Fruit fly (Drosophila melanogaster) whole organism, embryonic: Measurements from ENCODE around the gene ocn.

ENCODE experiments used
- Adf1 ChIP-seq: fragments of 200-800 bp; sonication (Bioruptor generic); IDR thresholded peaks from 2 replicates; pipeline ENCODE4 v1.3.6; 2022; ENCODE audit warnings: missing biosample characterization, missing genetic modification characterization
- Atf-2 ChIP-seq: fragments of 200-800 bp; sonication (Bioruptor generic); optimal IDR thresholded peaks from 2 replicates; lab custom pipeline; 2016; ENCODE audit warnings: missing biosample characterization, missing genetic modification characterization
- B-H2 ChIP-seq: fragments of 200-800 bp; sonication (Bioruptor generic); optimal IDR thresholded peaks from 2 replicates; lab custom pipeline; 2018; ENCODE audit warnings: missing biosample characterization, mild to moderate bottlenecking, missing genetic modification characterization
- C15 ChIP-seq: fragments of 200-800 bp; sonication (Bioruptor generic); IDR thresholded peaks from 3 replicates; pipeline ENCODE4 v1.3.6; 2022; ENCODE audit warnings: missing biosample characterization, missing genetic modification characterization
- CG10267 ChIP-seq: fragments of 200-800 bp; sonication (Bioruptor generic); optimal IDR thresholded peaks from 2 replicates; lab custom pipeline; 2018; ENCODE audit warnings: missing biosample characterization, mild to moderate bottlenecking, missing genetic modification characterization, moderate library complexity
- CG11456 ChIP-seq: fragments of 200-800 bp; sonication (Bioruptor generic); IDR thresholded peaks from 3 replicates; pipeline ENCODE4 v1.3.6; 2022; ENCODE audit warnings: missing biosample characterization, missing genetic modification characterization
- CG12659 ChIP-seq: fragments of 200-800 bp; sonication (Bioruptor generic); optimal IDR thresholded peaks from 3 replicates; lab custom pipeline; 2017; ENCODE audit warnings: mild to moderate bottlenecking, missing biosample characterization, missing genetic modification reagents, missing genetic modification characterization
- CG15073 ChIP-seq: fragments of 200-800 bp; sonication (Bioruptor generic); optimal IDR thresholded peaks from 2 replicates; lab custom pipeline; 2016; ENCODE audit warnings: missing biosample characterization, missing genetic modification characterization
- CG17359 ChIP-seq: fragments of 200-800 bp; sonication (Bioruptor generic); optimal IDR thresholded peaks from 3 replicates; lab custom pipeline; 2018; ENCODE audit warnings: missing biosample characterization, mild to moderate bottlenecking, missing genetic modification characterization, moderate library complexity
- CG30431 ChIP-seq: fragments of 200-800 bp; sonication (Bioruptor generic); optimal IDR thresholded peaks from 2 replicates; lab custom pipeline; 2017; ENCODE audit warnings: missing biosample characterization, missing genetic modification characterization
- CG5245 ChIP-seq: fragments of 200-800 bp; sonication (Bioruptor generic); optimal IDR thresholded peaks from 3 replicates; lab custom pipeline; 2016; ENCODE audit warnings: missing biosample characterization, missing genetic modification characterization
- CG7928 ChIP-seq: fragments of 200-800 bp; sonication (Bioruptor generic); optimal IDR thresholded peaks from 2 replicates; lab custom pipeline; 2017; ENCODE audit warnings: missing biosample characterization, mild to moderate bottlenecking, missing genetic modification characterization
- CG7963 ChIP-seq: fragments of 200-800 bp; sonication (Bioruptor generic); IDR thresholded peaks from 3 replicates; pipeline ENCODE4 v1.3.6; 2022; ENCODE audit warnings: missing biosample characterization, missing genetic modification characterization; ENCODE audit not compliant: partially characterized antibody
- CG8290 ChIP-seq, 3 experiments: fragments of 200-800 bp; sonication (Bioruptor generic); optimal IDR thresholded peaks; 2 replicates each; lab custom pipeline; 2016 to 2019; ENCODE audit warnings: missing biosample characterization in 3 of 3, missing genetic modification characterization in 3 of 3, mild to moderate bottlenecking in 2 of 3, moderate library complexity in 1 of 3
- CG8944 ChIP-seq: fragments of 200-800 bp; sonication (Bioruptor generic); optimal IDR thresholded peaks from 3 replicates; lab custom pipeline; 2016; ENCODE audit warnings: missing biosample characterization, missing genetic modification characterization
- Camta ChIP-seq: fragments of 200-800 bp; sonication (Bioruptor generic); optimal IDR thresholded peaks from 2 replicates; lab custom pipeline; 2016; ENCODE audit warnings: missing biosample characterization, missing genetic modification characterization
- Ets65A ChIP-seq: fragments of 200-800 bp; sonication (Bioruptor generic); peaks from one replicate; lab custom pipeline; 2016; ENCODE audit warnings: missing biosample characterization, missing genetic modification characterization
- HmgZ ChIP-seq: fragments of 200-800 bp; sonication (Bioruptor generic); optimal IDR thresholded peaks from 2 replicates; lab custom pipeline; 2018; ENCODE audit warnings: missing biosample characterization, mild to moderate bottlenecking, missing genetic modification characterization
- Kr ChIP-seq: fragments of 200-800 bp; sonication (Bioruptor generic); optimal IDR thresholded peaks from 2 replicates; lab custom pipeline; 2017; ENCODE audit warnings: missing biosample characterization, mild to moderate bottlenecking, missing genetic modification characterization
- Lhr ChIP-seq: fragments of 200-800 bp; sonication (Bioruptor generic); optimal IDR thresholded peaks from 3 replicates; lab custom pipeline; 2017; ENCODE audit warnings: mild to moderate bottlenecking, missing biosample characterization, missing genetic modification reagents, missing genetic modification characterization
- MBD-R2 ChIP-seq: fragments of 200-800 bp; sonication (Bioruptor generic); IDR thresholded peaks from 2 replicates; pipeline ENCODE4 v1.3.6; 2022; ENCODE audit warnings: missing biosample characterization, missing genetic modification characterization
- Med ChIP-seq: fragments of 200-800 bp; sonication (Bioruptor generic); peaks from one replicate; lab custom pipeline; 2016; ENCODE audit warnings: missing biosample characterization, missing genetic modification characterization, mild to moderate bottlenecking, inconsistent platforms, moderate library complexity
- Tbp ChIP-seq: fragments of >200 bp; optimal IDR thresholded peaks from 2 replicates; lab custom pipeline; 2018; ENCODE audit warnings: missing biosample characterization, missing genetic modification characterization
- Xbp1 ChIP-seq: fragments of 200-800 bp; sonication (Bioruptor generic); optimal IDR thresholded peaks from 3 replicates; lab custom pipeline; 2016; ENCODE audit warnings: missing biosample characterization, mild to moderate bottlenecking, missing genetic modification characterization
- ac ChIP-seq: fragments of 200-800 bp; sonication (Bioruptor generic); optimal IDR thresholded peaks from 3 replicates; lab custom pipeline; 2017; ENCODE audit warnings: missing biosample characterization, mild to moderate bottlenecking, missing genetic modification characterization
- bcd ChIP-seq: fragments of 200-800 bp; sonication (Bioruptor generic); optimal IDR thresholded peaks from 2 replicates; lab custom pipeline; 2017; ENCODE audit warnings: missing biosample characterization, mild to moderate bottlenecking, missing genetic modification characterization
- br ChIP-seq: fragments of >200 bp; optimal IDR thresholded peaks from 2 replicates; lab custom pipeline; 2017
- cato ChIP-seq: fragments of 200-800 bp; sonication (Bioruptor generic); optimal IDR thresholded peaks from 2 replicates; lab custom pipeline; 2016; ENCODE audit warnings: missing biosample characterization, missing genetic modification characterization, borderline replicate concordance
- crc ChIP-seq: fragments of 200-800 bp; sonication (Bioruptor generic); optimal IDR thresholded peaks from 2 replicates; lab custom pipeline; 2016; ENCODE audit warnings: missing biosample characterization, missing genetic modification characterization
- dpn ChIP-seq, 2 experiments: fragments of 200-800 bp; sonication (Bioruptor generic); optimal IDR thresholded peaks; 3 replicates each; lab custom pipeline; 2016; ENCODE audit warnings: missing biosample characterization in 2 of 2, missing genetic modification characterization in 2 of 2
- dysf ChIP-seq: fragments of 200-800 bp; sonication (Bioruptor generic); IDR thresholded peaks from 3 replicates; pipeline ENCODE4 v1.3.6; 2022; ENCODE audit warnings: missing biosample characterization, missing genetic modification characterization
- fd96Cb ChIP-seq: fragments of 200-800 bp; sonication (Bioruptor generic); optimal IDR thresholded peaks from 2 replicates; lab custom pipeline; 2018; ENCODE audit warnings: missing biosample characterization, mild to moderate bottlenecking, missing genetic modification characterization, moderate library complexity
- gcm2 ChIP-seq: fragments of 200-800 bp; sonication (Bioruptor generic); optimal IDR thresholded peaks from 2 replicates; lab custom pipeline; 2016; ENCODE audit warnings: missing biosample characterization, missing genetic modification characterization
- grau ChIP-seq: fragments of 200-800 bp; optimal IDR thresholded peaks from 3 replicates; lab custom pipeline; 2019; ENCODE audit warnings: missing biosample characterization, mild to moderate bottlenecking, missing genetic modification characterization, moderate library complexity
- gsb-n ChIP-seq: fragments of 200-800 bp; sonication (Bioruptor generic); optimal IDR thresholded peaks from 3 replicates; lab custom pipeline; 2018; ENCODE audit warnings: missing biosample characterization, mild to moderate bottlenecking, missing genetic modification characterization
- hbn ChIP-seq: fragments of 200-800 bp; sonication (Bioruptor generic); IDR thresholded peaks from 2 replicates; pipeline ENCODE4 v1.3.6; 2022; ENCODE audit warnings: missing biosample characterization, missing genetic modification characterization; ENCODE audit not compliant: partially characterized antibody
- hkb ChIP-seq, 2 experiments: fragments of 200-800 bp in 1 of 2; fragments of >200 bp in 1 of 2; sonication (Bioruptor generic) in 1 of 2; IDR thresholded peaks in 1 of 2; optimal IDR thresholded peaks in 1 of 2; 2 replicates each; pipeline versions ENCODE4 v1.3.6 to Lab custom; 2017 to 2022; ENCODE audit warnings: missing biosample characterization in 1 of 2, missing genetic modification characterization in 1 of 2
- knrl ChIP-seq: fragments of 200-800 bp; sonication (Bioruptor generic); IDR thresholded peaks from 3 replicates; pipeline ENCODE4 v1.3.6; 2022; ENCODE audit warnings: missing biosample characterization, missing genetic modification characterization; ENCODE audit not compliant: partially characterized antibody
- nmo ChIP-seq: fragments of 200-800 bp; sonication (Bioruptor generic); optimal IDR thresholded peaks from 2 replicates; lab custom pipeline; 2018; ENCODE audit warnings: missing biosample characterization, mild to moderate bottlenecking, missing genetic modification characterization, moderate library complexity
- p53 ChIP-seq: fragments of 200-800 bp; sonication (Bioruptor generic); optimal IDR thresholded peaks from 2 replicates; lab custom pipeline; 2016; ENCODE audit warnings: missing biosample characterization, missing genetic modification characterization
- pan ChIP-seq, 4 experiments: fragments of >200 bp in 3 of 4; fragments of 200-800 bp in 1 of 4; sonication (Bioruptor generic) in 1 of 4; optimal IDR thresholded peaks in 3 of 4; IDR thresholded peaks in 1 of 4; 2 replicates each; pipeline versions ENCODE4 v1.3.6 to Lab custom; 2017 to 2022; ENCODE audit warnings: missing biosample characterization in 2 of 4, missing genetic modification characterization in 2 of 4, mixed read lengths in 1 of 4
- phol ChIP-seq: fragments of 200-800 bp; sonication (Bioruptor generic); optimal IDR thresholded peaks from 3 replicates; lab custom pipeline; 2018; ENCODE audit warnings: missing biosample characterization, mild to moderate bottlenecking, missing genetic modification characterization, moderate library complexity
- prd ChIP-seq, 3 experiments: fragments of >200 bp in 2 of 3; fragments of 200-800 bp in 1 of 3; sonication (Bioruptor generic) in 1 of 3; optimal IDR thresholded peaks in 2 of 3; IDR thresholded peaks in 1 of 3; 2 replicates in 2 of 3; 3 replicates in 1 of 3; pipeline versions ENCODE4 v1.3.6 to Lab custom; 2017 to 2022; ENCODE audit warnings: missing biosample characterization in 1 of 3, missing genetic modification characterization in 1 of 3
- pros ChIP-seq: fragments of 200-800 bp; sonication (Bioruptor generic); optimal IDR thresholded peaks from 3 replicates; lab custom pipeline; 2019; ENCODE audit warnings: missing biosample characterization, mild to moderate bottlenecking, missing genetic modification characterization, moderate library complexity
- pum ChIP-seq: fragments of 200-800 bp; sonication (Bioruptor generic); optimal IDR thresholded peaks from 2 replicates; lab custom pipeline; 2016; ENCODE audit warnings: missing biosample characterization, missing genetic modification characterization
- salm ChIP-seq: fragments of 200-800 bp; sonication (Bioruptor generic); optimal IDR thresholded peaks from 2 replicates; lab custom pipeline; 2018; ENCODE audit warnings: missing biosample characterization, mild to moderate bottlenecking, missing genetic modification characterization
- tap ChIP-seq: fragments of 200-800 bp; optimal IDR thresholded peaks from 3 replicates; lab custom pipeline; 2019; ENCODE audit warnings: missing biosample characterization, mild to moderate bottlenecking, missing genetic modification characterization, moderate library complexity
- wor ChIP-seq: fragments of 200-800 bp; sonication (Bioruptor generic); IDR thresholded peaks from 2 replicates; pipeline ENCODE4 v1.3.6; 2022; ENCODE audit warnings: missing biosample characterization, missing genetic modification characterization

The ocn gene

DNA sequence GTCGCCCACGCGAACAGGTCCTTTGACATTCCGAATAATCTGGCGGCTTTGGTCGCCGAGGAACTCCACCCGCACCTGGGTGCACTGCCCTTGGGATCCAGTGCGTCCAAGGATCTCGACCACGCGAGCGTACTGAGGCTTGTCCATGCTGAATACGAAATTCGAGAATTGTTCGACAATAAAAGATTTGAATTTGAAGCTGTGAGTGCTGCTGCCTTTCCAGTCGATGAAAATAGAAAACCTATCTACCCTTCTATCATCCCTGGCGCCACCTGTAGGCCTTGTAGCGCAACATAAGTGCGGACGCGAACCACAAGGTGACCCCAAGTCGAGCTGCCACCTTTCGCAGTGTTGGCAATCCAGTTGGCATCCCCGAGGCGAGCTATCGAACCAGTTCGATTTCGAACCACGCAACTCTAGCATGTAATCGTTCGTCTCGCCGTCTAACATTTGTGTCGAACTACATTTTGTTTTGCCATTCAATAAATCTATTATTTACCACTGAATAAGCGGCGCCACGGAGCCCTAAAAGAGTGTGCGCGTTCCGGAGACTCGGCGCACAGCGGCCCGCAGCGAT lies 15.0 kb downstream of the ocn start, which contains the start of the genes RpS28a and Axn (continued):
- TF ChIP-seq gsb-n (no peak), prd (optimal IDR thresholded peaks at IDR 0.05; lab: Kevin White, UChicago) (no peak), prd (GFP tag; IDR thresholded peaks at IDR 0.05; lab: Robert Waterston, UW) (0 out of 3 replicates have a peak, but pooled peaks have one; percentile 28), CG30431 (GFP tag; lab: Kevin White, UChicago) (no peak), salm (tag; lab: Kevin White, UChicago) (no peak), CG11456 (GFP tag; lab: Robert Waterston, UW) (peak; percentile 73; the same call in 2 of the 3 replicates), hbn (GFP tag; lab: Robert Waterston, UW) (peak; percentile 42; the same call in 1 of the 2 replicates), CG12659 (GFP tag; lab: Kevin White, UChicago) (peak; percentile 44), Ets65A (peak; percentile 51), Adf1 (GFP tag; lab: Robert Waterston, UW) (no peak; the same call in 1 of the 2 replicates), ac (GFP tag; lab: Kevin White, UChicago) (no peak), wor (GFP tag; lab: Robert Waterston, UW) (no peak), MBD-R2 (GFP tag; lab: Robert Waterston, UW) (peak; percentile 85), bcd (no peak), Camta (GFP tag; lab: Kevin White, UChicago) (no peak), gcm2 (GFP tag; lab: Kevin White, UChicago) (no peak), CG7928 (GFP tag; lab: Kevin White, UChicago) (no peak), CG15073 (GFP tag; lab: Kevin White, UChicago) (no peak), tap (tag; lab: Kevin White, UChicago) (no peak), dpn (GFP tag; optimal IDR thresholded peaks at IDR 0.05; lab: Kevin White, UChicago) (peak; percentile 37 to 42), HmgZ (tag; lab: Kevin White, UChicago) (peak; percentile 31), Lhr (peak; percentile 91), CG17359 (tag; lab: Kevin White, UChicago) (no peak), Med (GFP tag; lab: Kevin White, UChicago) (peak; percentile 90), grau (no peak), Atf-2 (GFP tag; lab: Kevin White, UChicago) (no peak), crc (GFP tag; lab: Kevin White, UChicago) (no peak), pum (GFP tag; lab: Kevin White, UChicago) (no peak), B-H2 (GFP tag; lab: Kevin White, UChicago) (peak; percentile 49), fd96Cb (no peak), pan (optimal IDR thresholded peaks at IDR 0.05; lab: Kevin White, UChicago) (no peak), pan (GFP tag; optimal IDR thresholded peaks at IDR 0.05 in 1 of 2, IDR thresholded peaks at IDR 0.05 in 1 of 2) (peak in 1 of 2 experiments; percentile 26), Kr (GFP tag; lab: Kevin White, UChicago) (no peak), cato (GFP tag; lab: Kevin White, UChicago) (no peak), CG10267 (tag; lab: Kevin White, UChicago) (peak; percentile 7), hkb (optimal IDR thresholded peaks at IDR 0.05; lab: Kevin White, UChicago) (peak; percentile 62), hkb (GFP tag; IDR thresholded peaks at IDR 0.05; lab: Robert Waterston, UW) (no peak), knrl (GFP tag; lab: Robert Waterston, UW) (peak; percentile 54; the same call in 2 of the 3 replicates), phol (tag; lab: Kevin White, UChicago) (peak; percentile 37), CG8944 (GFP tag; lab: Kevin White, UChicago) (peak; percentile 50), CG5245 (GFP tag; lab: Kevin White, UChicago) (no peak), CG7963 (GFP tag; lab: Robert Waterston, UW) (no peak), CG8290 (GFP tag; optimal IDR thresholded peaks at IDR 0.05; lab: Kevin White, UChicago) (peak; percentile 18), CG8290 (tag; optimal IDR thresholded peaks at IDR 0.05; lab: Kevin White, UChicago) (no peak), br (lab: Kevin White, UChicago) (no peak), nmo (GFP tag; lab: Kevin White, UChicago) (peak; percentile 19), C15 (no peak), dysf (peak; percentile 37; the same call in 1 of the 3 replicates), pros (GFP tag; lab: Kevin White, UChicago) (no peak), Xbp1 (GFP tag; lab: Kevin White, UChicago) (peak; percentile 43), Tbp (GFP tag; lab: Kevin White, UChicago) (no peak), p53 (peak; percentile 39)
